Worm (Caenorhabditis elegans): ENCODE measurements around the gene col-13.

The col-13 gene

DNA sequence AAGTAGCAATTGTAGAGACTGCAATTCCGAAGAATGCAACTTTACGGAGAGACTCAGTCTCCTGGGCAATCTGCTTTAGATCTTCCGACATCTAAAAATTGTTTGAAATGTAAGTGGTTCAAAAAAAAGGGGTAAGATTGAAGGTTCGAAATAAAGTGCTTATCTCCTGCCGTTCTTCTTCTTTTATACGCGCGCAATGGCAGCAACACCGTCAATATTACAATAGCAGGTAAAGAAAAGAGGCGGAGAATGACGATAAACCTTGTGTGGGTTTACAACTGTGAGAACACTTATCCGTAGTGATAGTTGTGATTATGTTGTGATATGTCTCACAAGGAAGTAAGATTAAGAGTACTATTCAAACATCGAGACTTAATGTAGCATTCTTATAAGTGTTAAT, at the start of gene col-13:
col-13 (minus strand) TSS at position 101 of the 400 bp plus-strand sequence.
- no peak for TF ChIP-seq lin-13 (GFP tag; optimal IDR thresholded peaks at IDR 0.05)
- TF ChIP-seq skn-1 (tag; optimal IDR thresholded peaks at IDR 0.05) = no peak
- TF ChIP-seq crh-2 (tag; optimal IDR thresholded peaks at IDR 0.05) = no peak
- no peak for TF ChIP-seq lsy-2 (tag; optimal IDR thresholded peaks at IDR 0.05)
- TF ChIP-seq mab-5 (tag; optimal IDR thresholded peaks at IDR 0.05) = no peak
- no peak for TF ChIP-seq F13H6.1 (tag; optimal IDR thresholded peaks at IDR 0.05)
- TF ChIP-seq nhr-11 (tag; optimal IDR thresholded peaks at IDR 0.05) = no peak
- no peak for TF ChIP-seq gmeb-1 (tag; optimal IDR thresholded peaks at IDR 0.05)
- TF ChIP-seq dmd-4 (tag; optimal IDR thresholded peaks at IDR 0.05) = no peak
- no peak for TF ChIP-seq ztf-1 (GFP tag; conservative IDR thresholded peaks at IDR 0.05)
- TF ChIP-seq nhr-6 (tag; optimal IDR thresholded peaks at IDR 0.05) = no peak
- TF ChIP-seq nhr-129 (tag; optimal IDR thresholded peaks at IDR 0.05) = no peak
- TF ChIP-seq sem-4 (tag; optimal IDR thresholded peaks at IDR 0.05) = no peak
- TF ChIP-seq sma-9 (GFP tag; optimal IDR thresholded peaks at IDR 0.05) = no peak
- no peak for TF ChIP-seq sma-9 (tag; optimal IDR thresholded peaks at IDR 0.05)
- no peak for TF ChIP-seq fos-1 (tag; optimal IDR thresholded peaks at IDR 0.05)
- TF ChIP-seq ceh-16 (tag; optimal IDR thresholded peaks at IDR 0.05) = no peak
- no peak for TF ChIP-seq blmp-1 (tag; optimal IDR thresholded peaks at IDR 0.05; ENCODE audit: insufficient read depth)
- TF ChIP-seq unc-62 (GFP tag; optimal IDR thresholded peaks at IDR 0.05) = no peak
- no peak for TF ChIP-seq aly-2 (tag; optimal IDR thresholded peaks at IDR 0.05)

DNA sequence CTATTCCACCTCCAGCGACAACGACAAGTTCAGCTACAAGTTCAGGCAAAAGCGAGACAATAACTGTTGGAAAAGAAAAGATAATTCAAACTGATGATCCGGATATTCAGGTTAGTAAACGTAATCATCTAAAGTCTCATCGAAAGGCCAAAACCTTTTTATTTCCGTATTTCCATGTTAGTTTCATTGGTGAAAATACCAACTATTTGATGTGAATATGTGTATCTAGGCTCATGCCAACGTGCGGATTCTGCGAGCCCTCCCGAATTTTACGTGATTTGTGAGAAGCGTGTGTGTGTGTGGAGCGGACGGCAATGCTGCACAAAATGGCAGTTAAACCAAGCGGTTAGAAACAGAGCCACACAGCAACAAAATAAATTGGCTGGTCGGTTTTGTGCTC, 49.3 kb upstream of the col-13 start:
- TF ChIP-seq mbf-1 (tag; optimal IDR thresholded peaks at IDR 0.05) (no peak), ZK546.5 (tag; optimal IDR thresholded peaks at IDR 0.05) (no peak), sem-4 (tag; optimal IDR thresholded peaks at IDR 0.05) (no peak), nhr-129 (tag; optimal IDR thresholded peaks at IDR 0.05) (peak; percentile 27), nhr-77 (tag; optimal IDR thresholded peaks at IDR 0.05) (no peak), ama-1 (optimal IDR thresholded peaks at IDR 0.05) (no peak), lin-13 (GFP tag; optimal IDR thresholded peaks at IDR 0.05) (no peak), nhr-25 (tag; optimal IDR thresholded peaks at IDR 0.05) (no peak)

DNA sequence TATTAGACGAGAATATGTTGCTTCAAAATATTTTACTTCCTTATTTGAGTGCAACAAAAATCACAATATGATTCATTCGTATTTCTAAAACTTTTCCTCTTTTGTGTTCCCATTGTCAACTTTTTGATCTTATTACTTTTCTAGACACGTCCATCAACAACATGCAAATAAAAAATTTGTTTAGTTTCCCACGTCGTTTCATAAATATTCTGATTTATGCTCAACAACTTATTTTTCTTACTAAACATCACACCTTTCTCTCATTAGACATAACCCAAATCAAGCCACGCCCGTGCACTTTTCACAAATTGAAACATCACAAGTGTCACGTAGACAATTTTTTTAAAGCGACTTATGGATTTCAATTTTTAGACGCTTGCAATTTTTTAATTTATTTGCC, 48.1 kb upstream of the col-13 start:
- no peak for TF ChIP-seq lin-39 (tag; optimal IDR thresholded peaks at IDR 0.05)
- no peak for TF ChIP-seq snpc-4 (tag; optimal IDR thresholded peaks at IDR 0.05)
- TF ChIP-seq C34F6.9 (tag; optimal IDR thresholded peaks at IDR 0.05) = no peak
- no peak for TF ChIP-seq egl-27 (tag; optimal IDR thresholded peaks at IDR 0.05)
- no peak for TF ChIP-seq aly-2 (tag; optimal IDR thresholded peaks at IDR 0.05)
- no peak for TF ChIP-seq ceh-82 (tag; optimal IDR thresholded peaks at IDR 0.05)
- TF ChIP-seq nhr-77 (tag; optimal IDR thresholded peaks at IDR 0.05) = no peak
- no peak for TF ChIP-seq lin-11 (tag; optimal IDR thresholded peaks at IDR 0.05)
- no peak for TF ChIP-seq mab-5 (tag; optimal IDR thresholded peaks at IDR 0.05)
- TF ChIP-seq mbf-1 (tag; optimal IDR thresholded peaks at IDR 0.05) = no peak
- no peak for TF ChIP-seq sem-4 (tag; optimal IDR thresholded peaks at IDR 0.05)
- TF ChIP-seq unc-55 (GFP tag; optimal IDR thresholded peaks at IDR 0.05) = no peak
- TF ChIP-seq nhr-23 (tag; optimal IDR thresholded peaks at IDR 0.05) = no peak
- no peak for TF ChIP-seq sma-9 (GFP tag; optimal IDR thresholded peaks at IDR 0.05)
- no peak for TF ChIP-seq sma-9 (tag; optimal IDR thresholded peaks at IDR 0.05)
- TF ChIP-seq nhr-12 (tag; optimal IDR thresholded peaks at IDR 0.05) = no peak
- TF ChIP-seq nhr-10 (tag; optimal IDR thresholded peaks at IDR 0.05) = no peak
- no peak for TF ChIP-seq ceh-16 (tag; optimal IDR thresholded peaks at IDR 0.05)
- no peak for TF ChIP-seq nhr-237 (tag; optimal IDR thresholded peaks at IDR 0.05)

DNA sequence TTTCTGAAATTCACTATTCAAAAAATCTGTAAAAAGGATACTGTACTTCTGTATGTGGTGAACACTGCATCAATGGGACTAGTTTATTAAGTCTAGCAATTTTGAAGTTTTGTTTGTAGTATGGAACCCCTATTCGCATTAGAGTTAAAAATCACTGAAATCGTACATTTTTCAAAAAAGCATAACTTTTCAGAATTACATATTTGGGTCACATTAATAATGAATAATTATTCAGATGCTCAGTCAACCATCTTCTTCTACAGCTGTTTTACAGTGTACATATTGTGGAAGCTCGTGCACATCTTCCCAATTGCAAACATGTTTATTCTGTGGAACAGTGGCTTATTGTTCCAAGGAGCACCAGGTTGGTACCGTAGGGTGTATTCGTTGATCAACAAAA, 47.0 kb upstream of the col-13 start:
- TF ChIP-seq nhr-237 (tag; optimal IDR thresholded peaks at IDR 0.05) (no peak), nhr-25 (tag; optimal IDR thresholded peaks at IDR 0.05) (no peak), R02D3.7 (tag; optimal IDR thresholded peaks at IDR 0.05) (no peak), C34F6.9 (tag; optimal IDR thresholded peaks at IDR 0.05) (no peak), unc-39 (tag; optimal IDR thresholded peaks at IDR 0.05) (no peak), mab-5 (tag; optimal IDR thresholded peaks at IDR 0.05) (no peak), ztf-4 (tag; optimal IDR thresholded peaks at IDR 0.05) (no peak), nhr-10 (tag; optimal IDR thresholded peaks at IDR 0.05) (no peak), sma-9 (GFP tag; optimal IDR thresholded peaks at IDR 0.05) (no peak), sma-9 (tag; optimal IDR thresholded peaks at IDR 0.05) (no peak), gmeb-1 (tag; optimal IDR thresholded peaks at IDR 0.05) (no peak), ztf-1 (GFP tag; conservative IDR thresholded peaks at IDR 0.05) (no peak), blmp-1 (tag; optimal IDR thresholded peaks at IDR 0.05; ENCODE audit: insufficient read depth) (no peak), alr-1 (tag; optimal IDR thresholded peaks at IDR 0.05) (no peak), nhr-23 (tag; optimal IDR thresholded peaks at IDR 0.05) (no peak)
